4 fruit fly cellular contexts compared by ENCODE assay signal in genomic region chr3R:10875515-10876434, dm6.
A peak's percentile ranks its signal among the peaks of the same experiment; 100 is the strongest.
TF ChIP-seq lines count a peak whose summit lies in the region.

Gene Sodh2, plus strand, starts transcription at chr3R:10876384.

TF ChIP-seq in whole organism, adult, 20 proteins besides CTCF, POLR2A, EP300 and RAD21 (continued from another document):
- TF ChIP-seq toe (GFP tag; optimal IDR thresholded peaks at IDR 0.05; lab: Kevin White, UChicago) (peak; percentile 62), pad (GFP tag; optimal IDR thresholded peaks at IDR 0.05; lab: Kevin White, UChicago) (peak; percentile 90)

TF ChIP-seq in whole organism, embryonic, 481 proteins besides CTCF, POLR2A, EP300 and RAD21 (continued from another document and continues in another):
- TF ChIP-seq D (optimal IDR thresholded peaks at IDR 0.05; lab: Kevin White, UChicago) (no peak), D (GFP tag; optimal IDR thresholded peaks at IDR 0.05; lab: Kevin White, UChicago) (peak; percentile 69), CG3847 (GFP tag; IDR thresholded peaks at IDR 0.05; lab: Robert Waterston, UW) (peak; percentile 47), CG1603 (tag; optimal IDR thresholded peaks at IDR 0.05; lab: Kevin White, UChicago) (peak; percentile 81), h (optimal IDR thresholded peaks at IDR 0.05; lab: Kevin White, UChicago) (no peak), CG42726 (GFP tag; IDR thresholded peaks at IDR 0.05; lab: Robert Waterston, UW; ENCODE audit: partially characterized antibody) (no peak), CG13123 (GFP tag; optimal IDR thresholded peaks at IDR 0.05; lab: Kevin White, UChicago) (peak; percentile 23), CG4328 (GFP tag; optimal IDR thresholded peaks at IDR 0.05; lab: Kevin White, UChicago) (peak; percentile 63), vnd (GFP tag; IDR thresholded peaks at IDR 0.05; lab: Robert Waterston, UW; ENCODE audit: partially characterized antibody) (no peak), fd102C (GFP tag; optimal IDR thresholded peaks at IDR 0.05; lab: Kevin White, UChicago) (no peak), CG7556 (GFP tag; optimal IDR thresholded peaks at IDR 0.05; lab: Kevin White, UChicago) (peak; percentile 88), pfk (GFP tag; optimal IDR thresholded peaks at IDR 0.05; lab: Kevin White, UChicago) (peak; percentile 62), H2.0 (GFP tag; IDR thresholded peaks at IDR 0.05; lab: Robert Waterston, UW) (peak; percentile 66), ERR (GFP tag; optimal IDR thresholded peaks at IDR 0.05; lab: Kevin White, UChicago) (peak; percentile 65), ATbp (GFP tag; optimal IDR thresholded peaks at IDR 0.05; lab: Kevin White, UChicago) (peak; percentile 90), CG4360 (GFP tag; IDR thresholded peaks at IDR 0.05; lab: Robert Waterston, UW) (no peak), amos (GFP tag; IDR thresholded peaks at IDR 0.05; lab: Robert Waterston, UW; ENCODE audit: partially characterized antibody) (no peak), Usf (GFP tag; optimal IDR thresholded peaks at IDR 0.05; lab: Kevin White, UChicago) (no peak), CG11695 (GFP tag; IDR thresholded peaks at IDR 0.05; lab: Robert Waterston, UW) (peak; percentile 70), Trl (optimal IDR thresholded peaks at IDR 0.05; lab: Kevin White, UChicago) (peak in 1 of 2 experiments; percentile 28), Trl (GFP tag; optimal IDR thresholded peaks at IDR 0.05; lab: Kevin White, UChicago) (peak; percentile 25), Dek (tag; optimal IDR thresholded peaks at IDR 0.05; lab: Kevin White, UChicago) (peak; percentile 79), Atf-2 (GFP tag; optimal IDR thresholded peaks at IDR 0.05; lab: Kevin White, UChicago) (peak; percentile 11), slp2 (GFP tag; optimal IDR thresholded peaks at IDR 0.05; lab: Kevin White, UChicago) (peak; percentile 27), slbo (GFP tag; IDR thresholded peaks at IDR 0.05; lab: Robert Waterston, UW) (peak; percentile 84), schlank (tag; optimal IDR thresholded peaks at IDR 0.05; lab: Kevin White, UChicago) (peak; percentile 86), CG4730 (GFP tag; IDR thresholded peaks at IDR 0.05; lab: Robert Waterston, UW) (no peak), ftz-f1 (GFP tag; optimal IDR thresholded peaks at IDR 0.05; lab: Kevin White, UChicago) (no peak), btn (GFP tag; optimal IDR thresholded peaks at IDR 0.05; lab: Kevin White, UChicago) (no peak), Sox100B (GFP tag; optimal IDR thresholded peaks at IDR 0.05; lab: Kevin White, UChicago) (peak; percentile 81), Scr (GFP tag; IDR thresholded peaks at IDR 0.05; lab: Robert Waterston, UW; ENCODE audit: partially characterized antibody) (no peak), CkIIα-i1 (GFP tag; IDR thresholded peaks at IDR 0.05; lab: Robert Waterston, UW) (no peak), CG34422 (GFP tag; IDR thresholded peaks at IDR 0.05; lab: Robert Waterston, UW) (peak; percentile 87), CG15479 (GFP tag; optimal IDR thresholded peaks at IDR 0.05; lab: Kevin White, UChicago) (no peak), CG12071 (GFP tag; optimal IDR thresholded peaks at IDR 0.05; lab: Kevin White, UChicago) (peak; percentile 89), pnt (GFP tag; optimal IDR thresholded peaks at IDR 0.05; lab: Kevin White, UChicago) (peak; percentile 31), HmgD (GFP tag; optimal IDR thresholded peaks at IDR 0.05; lab: Kevin White, UChicago) (no peak), jing (GFP tag; optimal IDR thresholded peaks at IDR 0.05; lab: Kevin White, UChicago) (no peak), CG6683 (GFP tag; optimal IDR thresholded peaks at IDR 0.05; lab: Kevin White, UChicago) (peak; percentile 75), CG3726 (GFP tag; IDR thresholded peaks at IDR 0.05; lab: Robert Waterston, UW) (peak; percentile 66; the same call in 1 of the 3 replicates), maf-S (GFP tag; optimal IDR thresholded peaks at IDR 0.05; lab: Kevin White, UChicago) (peak; percentile 67), CG6654 (GFP tag; optimal IDR thresholded peaks at IDR 0.05; lab: Kevin White, UChicago) (peak; percentile 10), CG5953 (GFP tag; IDR thresholded peaks at IDR 0.05; lab: Robert Waterston, UW) (0 out of 2 replicates have a peak, but pooled peaks have one; percentile 12)

TF ChIP-seq in whole organism, prepupa, 60 proteins besides CTCF, POLR2A, EP300 and RAD21 (continued from another document):
- TF ChIP-seq acj6 (GFP tag; optimal IDR thresholded peaks at IDR 0.05; lab: Kevin White, UChicago) (peak; percentile 26), CG11902 (GFP tag; optimal IDR thresholded peaks at IDR 0.05; lab: Kevin White, UChicago) (no peak), eg (GFP tag; IDR thresholded peaks at IDR 0.05; lab: Robert Waterston, UW) (peak; percentile 88), Sox102F (GFP tag; optimal IDR thresholded peaks at IDR 0.05; lab: Kevin White, UChicago) (peak; percentile 77), Eip75B (GFP tag; optimal IDR thresholded peaks at IDR 0.05; lab: Kevin White, UChicago) (no peak), CG8119 (GFP tag; IDR thresholded peaks at IDR 0.05; lab: Robert Waterston, UW) (peak; percentile 76), CG31627 (GFP tag; optimal IDR thresholded peaks at IDR 0.05; lab: Kevin White, UChicago) (peak; percentile 7), Eip78C (GFP tag; lab: Kevin White, UChicago) (peak; percentile 85), salr (GFP tag; optimal IDR thresholded peaks at IDR 0.05; lab: Kevin White, UChicago) (peak in 1 of 2 experiments; percentile 54), svp (GFP tag; lab: Kevin White, UChicago) (peak; percentile 75), CG3919 (GFP tag; optimal IDR thresholded peaks at IDR 0.05; lab: Kevin White, UChicago) (peak; percentile 52), CG6792 (GFP tag; optimal IDR thresholded peaks at IDR 0.05; lab: Kevin White, UChicago) (peak; percentile 53), Ets96B (tag; optimal IDR thresholded peaks at IDR 0.05; lab: Kevin White, UChicago) (peak; percentile 58), CG1621 (tag; optimal IDR thresholded peaks at IDR 0.05; lab: Kevin White, UChicago) (no peak), achi (GFP tag; optimal IDR thresholded peaks at IDR 0.05; lab: Kevin White, UChicago) (peak; percentile 68), CG34406 (GFP tag; optimal IDR thresholded peaks at IDR 0.05; lab: Kevin White, UChicago) (peak; percentile 67), CG11762 (GFP tag; optimal IDR thresholded peaks at IDR 0.05; lab: Kevin White, UChicago; ENCODE audit: insufficient read depth) (peak; percentile 11), dsx (GFP tag; optimal IDR thresholded peaks at IDR 0.05; lab: Kevin White, UChicago; ENCODE audit: poor library complexity, severe bottlenecking) (peak; percentile 70), Smox (GFP tag; optimal IDR thresholded peaks at IDR 0.05; lab: Kevin White, UChicago) (peak; percentile 42), CG15336 (GFP tag; IDR thresholded peaks at IDR 0.05; lab: Robert Waterston, UW) (peak; percentile 86), cyc (GFP tag; optimal IDR thresholded peaks at IDR 0.05; lab: Kevin White, UChicago) (peak; percentile 16), Hr38 (GFP tag; optimal IDR thresholded peaks at IDR 0.05; lab: Kevin White, UChicago) (no peak), fd85E (GFP tag; optimal IDR thresholded peaks at IDR 0.05; lab: Kevin White, UChicago) (no peak), Sox15 (GFP tag; optimal IDR thresholded peaks at IDR 0.05; lab: Kevin White, UChicago) (no peak), fkh (GFP tag; optimal IDR thresholded peaks at IDR 0.05; lab: Kevin White, UChicago) (peak; percentile 97), CG7368 (GFP tag; optimal IDR thresholded peaks at IDR 0.05; lab: Kevin White, UChicago) (peak; percentile 45), CG3032 (tag; optimal IDR thresholded peaks at IDR 0.05; lab: Kevin White, UChicago) (peak; percentile 58), CG6163 (GFP tag; IDR thresholded peaks at IDR 0.05; lab: Robert Waterston, UW) (peak; percentile 66), Sox14 (GFP tag; optimal IDR thresholded peaks at IDR 0.05; lab: Kevin White, UChicago) (peak; percentile 50), CG6808 (GFP tag; optimal IDR thresholded peaks at IDR 0.05; lab: Kevin White, UChicago) (peak; percentile 45), Blimp-1 (GFP tag; optimal IDR thresholded peaks at IDR 0.05; lab: Kevin White, UChicago) (peak; percentile 48), Gug (GFP tag; IDR thresholded peaks at IDR 0.05; lab: Robert Waterston, UW) (peak; percentile 53; the same call in 1 of the 2 replicates), CG10631 (GFP tag; optimal IDR thresholded peaks at IDR 0.05; lab: Kevin White, UChicago) (peak; percentile 12), Hr39 (GFP tag; optimal IDR thresholded peaks at IDR 0.05; lab: Kevin White, UChicago) (peak; percentile 5), fd59A (GFP tag; optimal IDR thresholded peaks at IDR 0.05; lab: Kevin White, UChicago) (no peak), OdsH (GFP tag; optimal IDR thresholded peaks at IDR 0.05; lab: Kevin White, UChicago) (peak; percentile 65), CG8319 (GFP tag; optimal IDR thresholded peaks at IDR 0.05; lab: Kevin White, UChicago) (no peak), vri (GFP tag; optimal IDR thresholded peaks at IDR 0.05; lab: Kevin White, UChicago) (peak; percentile 78), CG10669 (GFP tag; optimal IDR thresholded peaks at IDR 0.05; lab: Kevin White, UChicago) (peak; percentile 50), CG4318 (GFP tag; optimal IDR thresholded peaks at IDR 0.05; lab: Kevin White, UChicago) (no peak), esn (GFP tag; optimal IDR thresholded peaks at IDR 0.05; lab: Kevin White, UChicago) (peak; percentile 77)

TF ChIP-seq in whole organism, wandering third instar larva, 38 proteins besides CTCF, POLR2A, EP300 and RAD21 (continued from another document):
- TF ChIP-seq CG32264 (GFP tag; optimal IDR thresholded peaks at IDR 0.05; lab: Kevin White, UChicago) = peak; percentile 17
- TF ChIP-seq dmrt93B (GFP tag; optimal IDR thresholded peaks at IDR 0.05; lab: Kevin White, UChicago) = peak; percentile 51
- TF ChIP-seq usp (GFP tag; optimal IDR thresholded peaks at IDR 0.05; lab: Kevin White, UChicago) = no peak
- peak; percentile 91 for TF ChIP-seq Sp1 (GFP tag; optimal IDR thresholded peaks at IDR 0.05; lab: Kevin White, UChicago)
- no peak for TF ChIP-seq Myc (optimal IDR thresholded peaks at IDR 0.05; lab: Kevin White, UChicago)
- peak; percentile 58 for TF ChIP-seq Rel (GFP tag; optimal IDR thresholded peaks at IDR 0.05; lab: Kevin White, UChicago)
- peak; percentile 74 for TF ChIP-seq Rel (tag; optimal IDR thresholded peaks at IDR 0.05; lab: Kevin White, UChicago)
- TF ChIP-seq Vsx2 (GFP tag; optimal IDR thresholded peaks at IDR 0.05; lab: Kevin White, UChicago; ENCODE audit: partially characterized antibody) = no peak
- TF ChIP-seq pan (optimal IDR thresholded peaks at IDR 0.05; lab: Kevin White, UChicago) = no peak
- peak; percentile 55 for TF ChIP-seq ey (GFP tag; optimal IDR thresholded peaks at IDR 0.05; lab: Kevin White, UChicago)
- peak; percentile 70 for TF ChIP-seq fru (GFP tag; optimal IDR thresholded peaks at IDR 0.05; lab: Kevin White, UChicago)
- TF ChIP-seq N (GFP tag; optimal IDR thresholded peaks at IDR 0.05; lab: Kevin White, UChicago) = no peak
- no peak for TF ChIP-seq Dfd (GFP tag; optimal IDR thresholded peaks at IDR 0.05; lab: Kevin White, UChicago)
- no peak for TF ChIP-seq Hr78 (GFP tag; optimal IDR thresholded peaks at IDR 0.05; lab: Kevin White, UChicago)
- peak; percentile 85 for TF ChIP-seq h (GFP tag; optimal IDR thresholded peaks at IDR 0.05; lab: Kevin White, UChicago)
- peak; percentile 88 for TF ChIP-seq rgr (GFP tag; optimal IDR thresholded peaks at IDR 0.05; lab: Kevin White, UChicago)
- TF ChIP-seq tai (GFP tag; optimal IDR thresholded peaks at IDR 0.05; lab: Kevin White, UChicago) = no peak
